Worm (Caenorhabditis elegans) whole organism, L1 larva: ENCODE results near the gene osm-10.

Experiments
- C16A3.4 ChIP-seq: fragments of 150-350 bp; optimal IDR thresholded peaks from 2 replicates; lab custom pipeline; 2014; ENCODE audit warnings: missing biosample characterization, missing genetic modification characterization
- blmp-1 ChIP-seq: fragments of 150-350 bp; optimal IDR thresholded peaks from 2 replicates; lab custom pipeline; 2014; ENCODE audit warnings: missing biosample characterization, missing genetic modification characterization
- dpl-1 ChIP-seq, 3 experiments: fragments of 150-350 bp in 2 of 3; sonication (generic microtip) in 1 of 3; optimal IDR thresholded peaks; 2 replicates each; lab custom pipeline; 2014 to 2017; ENCODE audit warnings: missing biosample characterization in 3 of 3, missing genetic modification characterization in 3 of 3, missing genetic modification reagents in 3 of 3
- egl-27 ChIP-seq, 2 experiments: fragments of 150-350 bp in 1 of 2; sonication (generic microtip); optimal IDR thresholded peaks; 3 replicates each; lab custom pipeline; 2017 to 2018; ENCODE audit warnings: missing biosample characterization in 2 of 2, missing genetic modification characterization in 2 of 2, missing genetic modification reagents in 2 of 2
- ets-5 ChIP-seq: fragments of 200-800 bp; sonication (Bioruptor generic); IDR thresholded peaks from 2 replicates; pipeline ENCODE4 v1.3.6; 2022; ENCODE audit warnings: missing genetic modification characterization, missing compliant biosample characterization
- fkh-10 ChIP-seq: sonication (generic microtip); optimal IDR thresholded peaks from 2 replicates; lab custom pipeline; 2017; ENCODE audit warnings: missing biosample characterization, missing genetic modification reagents, missing genetic modification characterization
- jun-1 ChIP-seq: fragments of 150-350 bp; optimal IDR thresholded peaks from 2 replicates; lab custom pipeline; 2014; ENCODE audit warnings: missing biosample characterization, missing genetic modification reagents, missing genetic modification characterization
- mdl-1 ChIP-seq, 2 experiments: fragments of 150-350 bp; optimal IDR thresholded peaks; 2 replicates each; lab custom pipeline; 2014 to 2017; ENCODE audit warnings: missing biosample characterization in 2 of 2, missing genetic modification characterization in 2 of 2, inconsistent platforms in 1 of 2
- nhr-12 ChIP-seq: sonication (generic microtip); optimal IDR thresholded peaks from 2 replicates; lab custom pipeline; 2017; ENCODE audit warnings: missing biosample characterization, missing genetic modification characterization
- nhr-77 ChIP-seq: fragments of 150-350 bp; optimal IDR thresholded peaks from 2 replicates; lab custom pipeline; 2014; ENCODE audit warnings: missing biosample characterization, missing genetic modification characterization
- tbx-2 ChIP-seq: sonication (generic microtip); optimal IDR thresholded peaks from 2 replicates; lab custom pipeline; 2016; ENCODE audit warnings: missing genetic modification characterization, missing compliant biosample characterization
- unc-130 ChIP-seq: fragments of 150-350 bp; optimal IDR thresholded peaks from 2 replicates; lab custom pipeline; 2017; ENCODE audit warnings: missing biosample characterization, missing genetic modification characterization, inconsistent platforms
- zag-1 ChIP-seq: fragments of 150-350 bp; optimal IDR thresholded peaks from 2 replicates; lab custom pipeline; 2014; ENCODE audit warnings: missing biosample characterization, missing genetic modification characterization

DNA sequence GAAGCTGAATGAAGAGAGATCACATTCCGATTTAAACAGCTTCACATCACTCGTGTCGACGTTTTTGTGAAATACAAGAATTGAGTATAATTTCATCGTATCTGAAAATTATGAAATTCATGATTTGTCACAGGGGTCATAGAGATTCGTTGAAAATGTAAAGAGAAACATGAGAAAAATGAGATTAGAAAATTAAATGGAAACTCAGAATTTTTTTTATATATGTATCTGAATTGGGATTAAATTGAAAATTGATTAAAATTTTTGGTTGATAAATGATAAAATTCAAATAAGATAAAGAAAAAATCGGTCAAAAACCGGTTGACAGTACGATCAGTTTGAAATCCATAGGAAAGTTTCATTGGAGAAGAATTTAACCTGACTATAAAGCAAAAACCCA, 44.4 kb downstream of the osm-10 start, which contains the start of gene ykt-6:
- no peak for TF ChIP-seq tbx-2
- TF ChIP-seq blmp-1 (tag; lab: Kevin White, UChicago) = no peak
- TF ChIP-seq dpl-1 (GFP tag; optimal IDR thresholded peaks at IDR 0.05; lab: Kevin White, UChicago) = no peak
- TF ChIP-seq fkh-10 (GFP tag; lab: Kevin White, UChicago) = no peak
- no peak for TF ChIP-seq ets-5 (GFP tag; lab: Robert Waterston, UW)
- TF ChIP-seq egl-27 (tag; optimal IDR thresholded peaks at IDR 0.05; lab: Kevin White, UChicago) = no peak
- no peak for TF ChIP-seq mdl-1 (tag; optimal IDR thresholded peaks at IDR 0.05; lab: Kevin White, UChicago)
- no peak for TF ChIP-seq jun-1 (tag; lab: Kevin White, UChicago)
- TF ChIP-seq nhr-12 (tag; lab: Kevin White, UChicago) = no peak
- TF ChIP-seq nhr-77 (tag; lab: Kevin White, UChicago) = no peak
- no peak for TF ChIP-seq C16A3.4 (tag; lab: Kevin White, UChicago)
- TF ChIP-seq unc-130 (tag; lab: Kevin White, UChicago) = no peak
- no peak for TF ChIP-seq zag-1 (tag; lab: Kevin White, UChicago)
